Fruit fly (Drosophila melanogaster) whole organism, embryonic: Measurements from ENCODE around the gene CG31729.

ENCODE experiments used
- Awh ChIP-seq: fragments of 200-800 bp; sonication (Bioruptor generic); IDR thresholded peaks from 2 replicates; pipeline ENCODE4, ENCODE4 v1.3.6; 2022; ENCODE audit warnings: missing biosample characterization, missing genetic modification characterization
- CG10147 ChIP-seq: fragments of 200-800 bp; sonication (Bioruptor generic); optimal IDR thresholded peaks from 2 replicates; lab custom pipeline; 2019; ENCODE audit warnings: missing biosample characterization, mild to moderate bottlenecking, missing genetic modification characterization, moderate library complexity
- CG10209 ChIP-seq: fragments of 200-800 bp; sonication (Bioruptor generic); optimal IDR thresholded peaks from 3 replicates; lab custom pipeline; 2017; ENCODE audit warnings: missing biosample characterization, mild to moderate bottlenecking, missing genetic modification characterization, missing genetic modification reagents
- CG10431 ChIP-seq: fragments of 200-800 bp; sonication (Bioruptor generic); optimal IDR thresholded peaks from 3 replicates; lab custom pipeline; 2018; ENCODE audit warnings: missing biosample characterization, mild to moderate bottlenecking, missing genetic modification characterization
- CG10462 ChIP-seq: fragments of 200-800 bp; sonication (Bioruptor generic); optimal IDR thresholded peaks from 2 replicates; lab custom pipeline; 2016; ENCODE audit warnings: missing biosample characterization, missing genetic modification characterization
- CG11695 ChIP-seq: fragments of 200-800 bp; sonication (Bioruptor generic); IDR thresholded peaks from 3 replicates; pipeline ENCODE4 v1.3.6; 2022; ENCODE audit warnings: missing biosample characterization, missing genetic modification characterization
- CG12104 ChIP-seq: fragments of 200-800 bp; sonication (Bioruptor generic); optimal IDR thresholded peaks from 3 replicates; lab custom pipeline; 2016; ENCODE audit warnings: missing biosample characterization, missing genetic modification characterization
- CG12942 ChIP-seq: fragments of 200-800 bp; sonication (Bioruptor generic); optimal IDR thresholded peaks from 3 replicates; lab custom pipeline; 2016; ENCODE audit warnings: missing biosample characterization, missing genetic modification characterization
- CG13296 ChIP-seq: fragments of 200-800 bp; sonication (Bioruptor generic); optimal IDR thresholded peaks from 3 replicates; lab custom pipeline; 2018; ENCODE audit warnings: missing biosample characterization, mild to moderate bottlenecking, missing genetic modification characterization
- CG13424 ChIP-seq: fragments of 200-800 bp; sonication (Bioruptor generic); optimal IDR thresholded peaks from 2 replicates; lab custom pipeline; 2019; ENCODE audit warnings: missing biosample characterization, mild to moderate bottlenecking, missing genetic modification characterization, moderate library complexity
- CG14667 ChIP-seq: fragments of 200-800 bp; sonication (Bioruptor generic); IDR thresholded peaks from 2 replicates; pipeline ENCODE4 v1.3.6; 2022; ENCODE audit warnings: missing biosample characterization, missing genetic modification characterization
- CG15696 ChIP-seq: fragments of 200-800 bp; sonication (Bioruptor generic); optimal IDR thresholded peaks from 2 replicates; lab custom pipeline; 2019; ENCODE audit warnings: missing biosample characterization, mild to moderate bottlenecking, missing genetic modification characterization, moderate library complexity
- CG1647 ChIP-seq: fragments of 200-800 bp; sonication (Bioruptor generic); optimal IDR thresholded peaks from 3 replicates; lab custom pipeline; 2016; ENCODE audit warnings: missing biosample characterization, missing genetic modification characterization
- CG1792 ChIP-seq: fragments of 200-800 bp; sonication (Bioruptor generic); optimal IDR thresholded peaks from 2 replicates; lab custom pipeline; 2016; ENCODE audit warnings: missing biosample characterization, missing genetic modification characterization
- CG2712 ChIP-seq: fragments of 200-800 bp; optimal IDR thresholded peaks from 3 replicates; lab custom pipeline; 2019; ENCODE audit warnings: missing biosample characterization, mild to moderate bottlenecking, missing genetic modification characterization, moderate library complexity
- CG6272 ChIP-seq: fragments of 200-800 bp; sonication (Bioruptor generic); IDR thresholded peaks from 2 replicates; pipeline ENCODE4 v1.3.6; 2022; ENCODE audit warnings: missing biosample characterization, missing genetic modification characterization
- CG6689 ChIP-seq: fragments of 200-800 bp; sonication (Bioruptor generic); IDR thresholded peaks from 2 replicates; pipeline ENCODE4 v1.3.6; 2022; ENCODE audit warnings: missing biosample characterization, missing genetic modification characterization
- CG9437 ChIP-seq: fragments of 200-800 bp; sonication (Bioruptor generic); optimal IDR thresholded peaks from 2 replicates; lab custom pipeline; 2018; ENCODE audit warnings: missing biosample characterization, mild to moderate bottlenecking, missing genetic modification characterization
- CG9797 ChIP-seq: fragments of 200-800 bp; sonication (Bioruptor generic); optimal IDR thresholded peaks from 3 replicates; lab custom pipeline; 2018; ENCODE audit warnings: missing biosample characterization, mild to moderate bottlenecking, missing genetic modification characterization
- CG9932 ChIP-seq: fragments of 200-800 bp; sonication (Bioruptor generic); IDR thresholded peaks from 2 replicates; pipeline ENCODE4 v1.3.6; 2022; ENCODE audit warnings: missing biosample characterization, missing genetic modification characterization
- D19B ChIP-seq: fragments of 200-800 bp; sonication (Bioruptor generic); optimal IDR thresholded peaks from 2 replicates; lab custom pipeline; 2017; ENCODE audit warnings: missing biosample characterization, mild to moderate bottlenecking, missing genetic modification characterization
- Ets97D ChIP-seq: fragments of 200-800 bp; sonication (Bioruptor generic); optimal IDR thresholded peaks from 3 replicates; lab custom pipeline; 2016; ENCODE audit warnings: missing biosample characterization, missing genetic modification characterization
- GATAe ChIP-seq: fragments of 200-800 bp; sonication (Bioruptor generic); conservative IDR thresholded peaks from 2 replicates; pipeline ENCODE4 v1.3.6; 2022; ENCODE audit warnings: missing biosample characterization, missing genetic modification characterization
- HHEX ChIP-seq: fragments of 200-800 bp; sonication (Bioruptor generic); optimal IDR thresholded peaks from 3 replicates; lab custom pipeline; 2017; ENCODE audit warnings: missing biosample characterization, mild to moderate bottlenecking, missing genetic modification characterization, missing genetic modification reagents
- HLH3B ChIP-seq: fragments of 200-800 bp; sonication (Bioruptor generic); IDR thresholded peaks from 2 replicates; pipeline ENCODE4 v1.3.6; 2022; ENCODE audit warnings: missing biosample characterization, missing genetic modification characterization
- Hmr ChIP-seq: fragments of 200-800 bp; sonication (Bioruptor generic); optimal IDR thresholded peaks from 3 replicates; lab custom pipeline; 2017; ENCODE audit warnings: mild to moderate bottlenecking, missing biosample characterization, missing genetic modification reagents, missing genetic modification characterization
- MBD-R2 ChIP-seq: fragments of 200-800 bp; sonication (Bioruptor generic); IDR thresholded peaks from 2 replicates; pipeline ENCODE4 v1.3.6; 2022; ENCODE audit warnings: missing biosample characterization, missing genetic modification characterization
- Optix ChIP-seq: fragments of 200-800 bp; sonication (Bioruptor generic); IDR thresholded peaks from 3 replicates; pipeline ENCODE4 v1.3.6; 2022; ENCODE audit warnings: missing biosample characterization, missing genetic modification characterization
- Sox100B ChIP-seq: fragments of 200-800 bp; sonication (Bioruptor generic); optimal IDR thresholded peaks from 3 replicates; lab custom pipeline; 2018; ENCODE audit warnings: missing biosample characterization, mild to moderate bottlenecking, missing genetic modification characterization
- Ssrp ChIP-seq: fragments of 200-800 bp; sonication (Bioruptor generic); optimal IDR thresholded peaks from 2 replicates; lab custom pipeline; 2018; ENCODE audit warnings: missing biosample characterization, mild to moderate bottlenecking, missing genetic modification characterization, moderate library complexity
- ap ChIP-seq: fragments of 200-800 bp; sonication (Bioruptor generic); IDR thresholded peaks from 2 replicates; pipeline ENCODE4 v1.3.6; 2022; ENCODE audit warnings: missing biosample characterization, missing genetic modification characterization
- bab2 ChIP-seq: fragments of 200-800 bp; sonication (Bioruptor generic); optimal IDR thresholded peaks from 2 replicates; lab custom pipeline; 2016; ENCODE audit warnings: missing biosample characterization, missing genetic modification characterization
- bcd ChIP-seq: fragments of 200-800 bp; sonication (Bioruptor generic); optimal IDR thresholded peaks from 2 replicates; lab custom pipeline; 2017; ENCODE audit warnings: missing biosample characterization, mild to moderate bottlenecking, missing genetic modification characterization
- cato ChIP-seq: fragments of 200-800 bp; sonication (Bioruptor generic); optimal IDR thresholded peaks from 2 replicates; lab custom pipeline; 2016; ENCODE audit warnings: missing biosample characterization, missing genetic modification characterization, borderline replicate concordance
- chif ChIP-seq, 2 experiments: fragments of 200-800 bp; sonication (Bioruptor generic); optimal IDR thresholded peaks; 3 replicates each; lab custom pipeline; 2016; ENCODE audit warnings: missing biosample characterization in 2 of 2, missing genetic modification characterization in 2 of 2
- corto ChIP-seq: fragments of 200-800 bp; sonication (Bioruptor generic); optimal IDR thresholded peaks from 2 replicates; lab custom pipeline; 2016; ENCODE audit warnings: missing biosample characterization, mild to moderate bottlenecking, missing genetic modification characterization, moderate library complexity
- dpn ChIP-seq, 2 experiments: fragments of 200-800 bp; sonication (Bioruptor generic); optimal IDR thresholded peaks; 3 replicates each; lab custom pipeline; 2016; ENCODE audit warnings: missing biosample characterization in 2 of 2, missing genetic modification characterization in 2 of 2
- fd96Cb ChIP-seq: fragments of 200-800 bp; sonication (Bioruptor generic); optimal IDR thresholded peaks from 2 replicates; lab custom pipeline; 2018; ENCODE audit warnings: missing biosample characterization, mild to moderate bottlenecking, missing genetic modification characterization, moderate library complexity
- hb ChIP-seq: fragments of 200-800 bp; sonication (Bioruptor generic); IDR thresholded peaks from 3 replicates; pipeline ENCODE4 v1.3.6; 2022; ENCODE audit warnings: missing biosample characterization, missing genetic modification characterization; ENCODE audit not compliant: partially characterized antibody
- hkb ChIP-seq, 2 experiments: fragments of 200-800 bp in 1 of 2; fragments of >200 bp in 1 of 2; sonication (Bioruptor generic) in 1 of 2; IDR thresholded peaks in 1 of 2; optimal IDR thresholded peaks in 1 of 2; 2 replicates each; pipeline versions ENCODE4 v1.3.6 to Lab custom; 2017 to 2022; ENCODE audit warnings: missing biosample characterization in 1 of 2, missing genetic modification characterization in 1 of 2
- odd ChIP-seq: fragments of 200-800 bp; sonication (Bioruptor generic); optimal IDR thresholded peaks from 2 replicates; lab custom pipeline; 2017; ENCODE audit warnings: missing biosample characterization, mild to moderate bottlenecking, missing genetic modification characterization
- peb ChIP-seq: fragments of 200-800 bp; sonication (Bioruptor generic); IDR thresholded peaks from 2 replicates; pipeline ENCODE4 v1.3.6; 2022; ENCODE audit warnings: missing biosample characterization, missing genetic modification characterization
- salm ChIP-seq: fragments of 200-800 bp; sonication (Bioruptor generic); optimal IDR thresholded peaks from 2 replicates; lab custom pipeline; 2018; ENCODE audit warnings: missing biosample characterization, mild to moderate bottlenecking, missing genetic modification characterization
- sisA ChIP-seq: fragments of 200-800 bp; sonication (Bioruptor generic); IDR thresholded peaks from 2 replicates; pipeline ENCODE4 v1.3.6; 2022; ENCODE audit warnings: missing biosample characterization, missing genetic modification characterization
- ssp ChIP-seq: fragments of 200-800 bp; sonication (Bioruptor generic); IDR thresholded peaks from 2 replicates; pipeline ENCODE4 v1.3.6; 2022; ENCODE audit warnings: missing biosample characterization, missing genetic modification characterization
- stwl ChIP-seq: fragments of 200-800 bp; sonication (Bioruptor generic); optimal IDR thresholded peaks from 3 replicates; lab custom pipeline; 2018; ENCODE audit warnings: missing biosample characterization, mild to moderate bottlenecking, missing genetic modification characterization, moderate library complexity
- tgo ChIP-seq: fragments of 200-800 bp; sonication (Bioruptor generic); IDR thresholded peaks from 3 replicates; pipeline ENCODE4 v1.3.6; 2022; ENCODE audit warnings: missing biosample characterization, missing genetic modification characterization
- trh ChIP-seq: fragments of 200-800 bp; sonication (Bioruptor generic); optimal IDR thresholded peaks from 2 replicates; lab custom pipeline; 2016; ENCODE audit warnings: missing biosample characterization, missing genetic modification characterization
- twi ChIP-seq: fragments of 200-800 bp; optimal IDR thresholded peaks from 2 replicates; lab custom pipeline; 2019; ENCODE audit warnings: missing biosample characterization, mild to moderate bottlenecking, missing genetic modification characterization, moderate library complexity
- zfh1 ChIP-seq: fragments of 200-800 bp; sonication (Bioruptor generic); IDR thresholded peaks from 3 replicates; pipeline ENCODE4 v1.3.6; 2022; ENCODE audit warnings: missing biosample characterization, missing genetic modification characterization
- zfh2 ChIP-seq: fragments of 200-800 bp; sonication (Bioruptor generic); optimal IDR thresholded peaks from 2 replicates; lab custom pipeline; 2016; ENCODE audit warnings: missing biosample characterization, missing genetic modification characterization

Gene CG31729

DNA sequence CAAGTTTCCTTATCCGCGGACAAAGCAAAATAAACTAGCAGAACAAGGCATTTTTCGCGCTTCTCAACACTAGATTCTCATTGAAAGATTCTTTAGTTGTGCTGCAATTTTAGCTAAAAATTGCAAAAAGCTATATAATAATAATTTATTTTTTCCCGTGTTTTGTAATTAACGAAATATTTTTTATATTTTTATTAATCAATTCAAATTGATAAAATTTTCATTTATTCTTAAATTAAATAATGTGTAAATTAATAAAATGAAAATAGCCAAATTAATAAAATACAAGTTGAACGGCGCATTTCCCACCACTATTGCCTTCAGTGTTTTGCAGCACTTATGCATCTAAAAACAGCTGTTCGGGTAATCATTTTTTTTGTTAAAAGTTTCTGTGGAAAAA, 3.3 kb upstream of the CG31729 start, which contains the start of the genes Drep4 and Uvrag (continued):
- TF ChIP-seq Awh (GFP tag; lab: Robert Waterston, UW), result no peak
- peak; percentile 54 for TF ChIP-seq ssp (GFP tag; lab: Robert Waterston, UW)
- no peak for TF ChIP-seq Optix
- peak; percentile 48 for TF ChIP-seq fd96Cb (tag; lab: Kevin White, UChicago)
- peak; percentile 51 for TF ChIP-seq CG12104 (GFP tag; lab: Kevin White, UChicago)
- peak; percentile 32 for TF ChIP-seq bab2 (GFP tag; lab: Kevin White, UChicago)
- peak; percentile 51 for TF ChIP-seq cato (GFP tag; lab: Kevin White, UChicago)
- TF ChIP-seq dpn (GFP tag; optimal IDR thresholded peaks at IDR 0.05; lab: Kevin White, UChicago), result peak in 1 of 2 experiments; percentile 76
- no peak for TF ChIP-seq CG1792 (GFP tag; lab: Kevin White, UChicago)
- TF ChIP-seq CG12942 (GFP tag; lab: Kevin White, UChicago), result peak; percentile 48
- TF ChIP-seq CG10209 (GFP tag; lab: Kevin White, UChicago), result peak; percentile 77
- TF ChIP-seq Ssrp (tag; lab: Kevin White, UChicago), result peak; percentile 74
- TF ChIP-seq CG1647, result no peak
- TF ChIP-seq Ets97D (GFP tag; lab: Kevin White, UChicago), result peak; percentile 7
- TF ChIP-seq ap (GFP tag; lab: Robert Waterston, UW), result no peak
- no peak for TF ChIP-seq sisA
- TF ChIP-seq CG10147 (GFP tag; lab: Kevin White, UChicago), result no peak
- TF ChIP-seq CG6272 (GFP tag; lab: Robert Waterston, UW), result peak; percentile 59
- no peak for TF ChIP-seq CG11695 (GFP tag; lab: Robert Waterston, UW)
- TF ChIP-seq CG2712 (tag; lab: Kevin White, UChicago), result peak; percentile 81
- no peak for TF ChIP-seq GATAe
- TF ChIP-seq CG9932 (GFP tag; lab: Robert Waterston, UW), result peak; percentile 86
- peak in 1 of 2 experiments; percentile 9 for TF ChIP-seq chif (GFP tag; optimal IDR thresholded peaks at IDR 0.05; lab: Kevin White, UChicago)
- TF ChIP-seq stwl (tag; lab: Kevin White, UChicago), result peak; percentile 75
- no peak for TF ChIP-seq salm (tag; lab: Kevin White, UChicago)
- TF ChIP-seq CG6689 (GFP tag; lab: Robert Waterston, UW), result peak; percentile 31; the same call in 1 of the 2 replicates
- TF ChIP-seq CG9437 (GFP tag; lab: Kevin White, UChicago), result peak; percentile 62
- TF ChIP-seq CG14667 (GFP tag; lab: Robert Waterston, UW), result peak; percentile 34; the same call in 1 of the 2 replicates
- TF ChIP-seq trh, result peak; percentile 20
- TF ChIP-seq zfh1 (GFP tag; lab: Robert Waterston, UW), result no peak
- peak; percentile 80 for TF ChIP-seq CG13424 (tag; lab: Kevin White, UChicago)
- TF ChIP-seq tgo (GFP tag; lab: Robert Waterston, UW), result peak; percentile 69; the same call in 2 of the 3 replicates
- TF ChIP-seq Hmr, result peak; percentile 65
- TF ChIP-seq peb, result no peak
- peak; percentile 33 for TF ChIP-seq HHEX
- TF ChIP-seq CG10462 (GFP tag; lab: Kevin White, UChicago), result peak; percentile 19
- TF ChIP-seq odd, result peak; percentile 5
- no peak for TF ChIP-seq twi (tag; lab: Kevin White, UChicago)
- TF ChIP-seq corto, result no peak
- TF ChIP-seq CG15696 (tag; lab: Kevin White, UChicago), result peak; percentile 76
- TF ChIP-seq CG13296 (GFP tag; lab: Kevin White, UChicago), result peak; percentile 66
- 0 out of 2 replicates have a peak, but pooled peaks have one; percentile 16 for TF ChIP-seq HLH3B (GFP tag; lab: Robert Waterston, UW)
- no peak for TF ChIP-seq CG9797 (GFP tag; lab: Kevin White, UChicago)
- peak; percentile 50 for TF ChIP-seq zfh2 (GFP tag; lab: Kevin White, UChicago)
- TF ChIP-seq hb (GFP tag; lab: Robert Waterston, UW), result no peak
- TF ChIP-seq bcd, result no peak
- peak; percentile 26 for TF ChIP-seq CG10431 (GFP tag; lab: Kevin White, UChicago)
- peak; percentile 75 for TF ChIP-seq Sox100B (GFP tag; lab: Kevin White, UChicago)
- TF ChIP-seq MBD-R2, result peak; percentile 72
- TF ChIP-seq hkb (optimal IDR thresholded peaks at IDR 0.05; lab: Kevin White, UChicago), result no peak
- TF ChIP-seq hkb (GFP tag; IDR thresholded peaks at IDR 0.05; lab: Robert Waterston, UW), result no peak
- peak; percentile 18 for TF ChIP-seq D19B
